Fruit fly (Drosophila melanogaster) whole organism, embryonic: ENCODE data around the gene Dhdds.

Experiments used
- Antp ChIP-seq: fragments of 200-800 bp; sonication (Bioruptor generic); optimal IDR thresholded peaks from 3 replicates; lab custom pipeline; 2016; ENCODE audit warnings: missing biosample characterization, missing genetic modification characterization
- CG10321 ChIP-seq: fragments of 200-800 bp; sonication (Bioruptor generic); IDR thresholded peaks from 2 replicates; pipeline ENCODE4 v1.3.6; 2022; ENCODE audit warnings: missing biosample characterization, missing genetic modification characterization
- CG10462 ChIP-seq: fragments of 200-800 bp; sonication (Bioruptor generic); optimal IDR thresholded peaks from 2 replicates; lab custom pipeline; 2016; ENCODE audit warnings: missing biosample characterization, missing genetic modification characterization
- CG11085 ChIP-seq: fragments of 200-800 bp; sonication (Bioruptor generic); IDR thresholded peaks from 2 replicates; pipeline ENCODE4 v1.3.6; 2022; ENCODE audit warnings: missing biosample characterization, missing genetic modification characterization
- CG11247 ChIP-seq: fragments of 200-800 bp; sonication (Bioruptor generic); IDR thresholded peaks from 2 replicates; pipeline ENCODE4 v1.3.6; 2022; ENCODE audit warnings: missing biosample characterization, missing genetic modification characterization
- CG15696 ChIP-seq: fragments of 200-800 bp; sonication (Bioruptor generic); optimal IDR thresholded peaks from 2 replicates; lab custom pipeline; 2019; ENCODE audit warnings: missing biosample characterization, mild to moderate bottlenecking, missing genetic modification characterization, moderate library complexity
- CG17361 ChIP-seq: fragments of 200-800 bp; sonication (Bioruptor generic); IDR thresholded peaks from 3 replicates; pipeline ENCODE4 v1.3.6; 2022; ENCODE audit warnings: missing biosample characterization, missing genetic modification characterization
- CG1832 ChIP-seq: fragments of 200-800 bp; sonication (Bioruptor generic); optimal IDR thresholded peaks from 2 replicates; lab custom pipeline; 2017; ENCODE audit warnings: missing biosample characterization, mild to moderate bottlenecking, missing genetic modification characterization, inconsistent platforms
- CG4282 ChIP-seq: fragments of 200-800 bp; sonication (Bioruptor generic); optimal IDR thresholded peaks from 2 replicates; lab custom pipeline; 2016; ENCODE audit warnings: missing biosample characterization, missing genetic modification characterization
- CG4360 ChIP-seq: fragments of 200-800 bp; sonication (Bioruptor generic); IDR thresholded peaks from 2 replicates; pipeline ENCODE4 v1.3.6; 2022; ENCODE audit warnings: missing biosample characterization, missing genetic modification characterization
- CG6791 ChIP-seq: fragments of 200-800 bp; sonication (Bioruptor generic); IDR thresholded peaks from 3 replicates; pipeline ENCODE4 v1.3.6; 2022; ENCODE audit warnings: missing biosample characterization, missing genetic modification characterization; ENCODE audit not compliant: partially characterized antibody
- CG6854 ChIP-seq: fragments of 200-800 bp; sonication (Bioruptor generic); optimal IDR thresholded peaks from 3 replicates; lab custom pipeline; 2017; ENCODE audit warnings: missing biosample characterization, mild to moderate bottlenecking, missing genetic modification characterization
- CG7357 ChIP-seq: fragments of 200-800 bp; sonication (Bioruptor generic); IDR thresholded peaks from 3 replicates; pipeline ENCODE4 v1.3.6; 2022; ENCODE audit warnings: missing biosample characterization, missing genetic modification characterization
- CG7556 ChIP-seq: fragments of 200-800 bp; sonication (Bioruptor generic); optimal IDR thresholded peaks from 2 replicates; lab custom pipeline; 2017; ENCODE audit warnings: missing biosample characterization, mild to moderate bottlenecking, missing genetic modification characterization
- CG7963 ChIP-seq: fragments of 200-800 bp; sonication (Bioruptor generic); IDR thresholded peaks from 3 replicates; pipeline ENCODE4 v1.3.6; 2022; ENCODE audit warnings: missing biosample characterization, missing genetic modification characterization; ENCODE audit not compliant: partially characterized antibody
- CG8089 ChIP-seq: fragments of 200-800 bp; sonication (Bioruptor generic); optimal IDR thresholded peaks from 3 replicates; lab custom pipeline; 2016; ENCODE audit warnings: missing biosample characterization, missing genetic modification characterization
- CG8281 ChIP-seq: fragments of 200-800 bp; sonication (Bioruptor generic); optimal IDR thresholded peaks from 2 replicates; lab custom pipeline; 2018; ENCODE audit warnings: missing biosample characterization, mild to moderate bottlenecking, missing genetic modification characterization, moderate library complexity
- CG8388 ChIP-seq: fragments of 200-800 bp; sonication (Bioruptor generic); optimal IDR thresholded peaks from 2 replicates; lab custom pipeline; 2019; ENCODE audit warnings: missing biosample characterization, mild to moderate bottlenecking, missing genetic modification characterization, moderate library complexity
- CG9215 ChIP-seq: fragments of 200-800 bp; sonication (Bioruptor generic); IDR thresholded peaks from 2 replicates; pipeline ENCODE4 v1.3.6; 2022; ENCODE audit warnings: missing biosample characterization, missing genetic modification characterization
- Camta ChIP-seq: fragments of 200-800 bp; sonication (Bioruptor generic); optimal IDR thresholded peaks from 2 replicates; lab custom pipeline; 2016; ENCODE audit warnings: missing biosample characterization, missing genetic modification characterization
- Chrac-16 ChIP-seq: fragments of 200-800 bp; sonication (Bioruptor generic); optimal IDR thresholded peaks from 3 replicates; lab custom pipeline; 2016; ENCODE audit warnings: missing biosample characterization, missing genetic modification characterization
- D19B ChIP-seq: fragments of 200-800 bp; sonication (Bioruptor generic); optimal IDR thresholded peaks from 2 replicates; lab custom pipeline; 2017; ENCODE audit warnings: missing biosample characterization, mild to moderate bottlenecking, missing genetic modification characterization
- Dll ChIP-seq: fragments of 200-800 bp; sonication (Bioruptor generic); IDR thresholded peaks from 4 replicates; pipeline ENCODE4 v1.3.6; 2022; ENCODE audit warnings: missing biosample characterization, missing genetic modification characterization; ENCODE audit not compliant: partially characterized antibody
- H15 ChIP-seq: fragments of 200-800 bp; sonication (Bioruptor generic); IDR thresholded peaks from 3 replicates; pipeline ENCODE4 v1.3.6; 2022; ENCODE audit warnings: missing biosample characterization, missing genetic modification characterization
- Hr3 ChIP-seq: fragments of 200-800 bp; sonication (Bioruptor generic); optimal IDR thresholded peaks from 3 replicates; lab custom pipeline; 2016; ENCODE audit warnings: missing biosample characterization, missing genetic modification characterization
- Hr51 ChIP-seq, 2 experiments: fragments of 200-800 bp; sonication (Bioruptor generic); optimal IDR thresholded peaks; 2 replicates in 1 of 2; 3 replicates in 1 of 2; lab custom pipeline; 2016 to 2018; ENCODE audit warnings: missing biosample characterization in 2 of 2, missing genetic modification characterization in 2 of 2, mild to moderate bottlenecking in 1 of 2, moderate library complexity in 1 of 2
- Max ChIP-seq: fragments of 200-800 bp; sonication (Bioruptor generic); optimal IDR thresholded peaks from 2 replicates; lab custom pipeline; 2016; ENCODE audit warnings: missing biosample characterization, mild to moderate bottlenecking, missing genetic modification characterization
- NC2α ChIP-seq: fragments of 200-800 bp; sonication (Bioruptor generic); optimal IDR thresholded peaks from 2 replicates; lab custom pipeline; 2016; ENCODE audit warnings: missing biosample characterization, missing genetic modification characterization
- Nf-YC ChIP-seq: fragments of 200-800 bp; optimal IDR thresholded peaks from 3 replicates; lab custom pipeline; 2019; ENCODE audit warnings: missing biosample characterization, mild to moderate bottlenecking, missing genetic modification characterization, moderate library complexity
- Oli ChIP-seq: fragments of 200-800 bp; sonication (Bioruptor generic); optimal IDR thresholded peaks from 2 replicates; lab custom pipeline; 2018; ENCODE audit warnings: missing biosample characterization, mild to moderate bottlenecking, missing genetic modification characterization, moderate library complexity
- Xbp1 ChIP-seq: fragments of 200-800 bp; sonication (Bioruptor generic); optimal IDR thresholded peaks from 3 replicates; lab custom pipeline; 2016; ENCODE audit warnings: missing biosample characterization, mild to moderate bottlenecking, missing genetic modification characterization
- ac ChIP-seq: fragments of 200-800 bp; sonication (Bioruptor generic); optimal IDR thresholded peaks from 3 replicates; lab custom pipeline; 2017; ENCODE audit warnings: missing biosample characterization, mild to moderate bottlenecking, missing genetic modification characterization
- fru ChIP-seq: fragments of >200 bp; optimal IDR thresholded peaks from 2 replicates; lab custom pipeline; 2017
- gfzf ChIP-seq: fragments of 200-800 bp; sonication (Bioruptor generic); optimal IDR thresholded peaks from 2 replicates; lab custom pipeline; 2016; ENCODE audit warnings: missing biosample characterization, mild to moderate bottlenecking, missing genetic modification characterization, moderate library complexity
- klu ChIP-seq: fragments of 200-800 bp; sonication (Bioruptor generic); IDR thresholded peaks from 2 replicates; pipeline ENCODE4 v1.3.6; 2022; ENCODE audit warnings: missing biosample characterization, missing genetic modification characterization
- knrl ChIP-seq: fragments of 200-800 bp; sonication (Bioruptor generic); IDR thresholded peaks from 3 replicates; pipeline ENCODE4 v1.3.6; 2022; ENCODE audit warnings: missing biosample characterization, missing genetic modification characterization; ENCODE audit not compliant: partially characterized antibody
- lbe ChIP-seq: fragments of 200-800 bp; sonication (Bioruptor generic); optimal IDR thresholded peaks from 2 replicates; lab custom pipeline; 2016; ENCODE audit warnings: missing biosample characterization, mild to moderate bottlenecking, missing genetic modification characterization
- lmd ChIP-seq: fragments of 200-800 bp; sonication (Bioruptor generic); IDR thresholded peaks from 2 replicates; pipeline ENCODE4 v1.3.6; 2022; ENCODE audit warnings: missing biosample characterization, missing genetic modification characterization
- nerfin-2 ChIP-seq: fragments of 200-800 bp; sonication (Bioruptor generic); IDR thresholded peaks from 2 replicates; pipeline ENCODE4 v1.3.6; 2022; ENCODE audit warnings: missing biosample characterization, missing genetic modification characterization; ENCODE audit not compliant: partially characterized antibody
- pita ChIP-seq: fragments of 200-800 bp; sonication (Bioruptor generic); optimal IDR thresholded peaks from 2 replicates; lab custom pipeline; 2017; ENCODE audit warnings: missing biosample characterization, mild to moderate bottlenecking, missing genetic modification characterization
- pnt ChIP-seq: fragments of 200-800 bp; sonication (Bioruptor generic); optimal IDR thresholded peaks from 3 replicates; lab custom pipeline; 2016; ENCODE audit warnings: missing biosample characterization, missing genetic modification characterization
- repo ChIP-seq: fragments of 200-800 bp; sonication (Bioruptor generic); optimal IDR thresholded peaks from 2 replicates; lab custom pipeline; 2016; ENCODE audit warnings: missing biosample characterization, missing genetic modification characterization
- schlank ChIP-seq: fragments of 200-800 bp; sonication (Bioruptor generic); optimal IDR thresholded peaks from 2 replicates; lab custom pipeline; 2018; ENCODE audit warnings: missing biosample characterization, mild to moderate bottlenecking, missing genetic modification characterization
- so ChIP-seq: fragments of 200-800 bp; sonication (Bioruptor generic); IDR thresholded peaks from 3 replicates; pipeline ENCODE4 v1.3.6; 2022; ENCODE audit warnings: missing biosample characterization, missing genetic modification characterization
- sqz ChIP-seq: fragments of 200-800 bp; sonication (Bioruptor generic); optimal IDR thresholded peaks from 3 replicates; lab custom pipeline; 2018; ENCODE audit warnings: missing biosample characterization, mild to moderate bottlenecking, missing genetic modification characterization
- tll ChIP-seq, 2 experiments: fragments of 200-800 bp in 1 of 2; fragments of >200 bp in 1 of 2; sonication (Bioruptor generic) in 1 of 2; optimal IDR thresholded peaks; 2 replicates each; lab custom pipeline; 2017 to 2019; ENCODE audit warnings: missing biosample characterization in 2 of 2, missing genetic modification characterization in 2 of 2, mild to moderate bottlenecking in 1 of 2, moderate library complexity in 1 of 2
- ttk ChIP-seq: fragments of 200-800 bp; sonication (Bioruptor generic); IDR thresholded peaks from 2 replicates; pipeline ENCODE4 v2.1.2; 2022; ENCODE audit warnings: missing biosample characterization, missing genetic modification characterization
- tx ChIP-seq: fragments of 200-800 bp; sonication (Bioruptor generic); optimal IDR thresholded peaks from 2 replicates; lab custom pipeline; 2016; ENCODE audit warnings: missing biosample characterization, missing genetic modification characterization

The Dhdds gene

dm6 chrX:7908239-7909068 lies 24.7 kb downstream of the Dhdds start, which contains the start of the genes dpr14 and spidey (continued):
- peak; percentile 52; the same call in 2 of the 3 replicates for TF ChIP-seq CG6791 (GFP tag; lab: Robert Waterston, UW)
- TF ChIP-seq repo, result peak; percentile 74
- TF ChIP-seq sqz (GFP tag; lab: Kevin White, UChicago), result peak; percentile 81
- TF ChIP-seq Dll (GFP tag; lab: Robert Waterston, UW), result peak; percentile 49; the same call in 3 of the 4 replicates
- peak; percentile 11 for TF ChIP-seq gfzf
- peak; percentile 87 for TF ChIP-seq Hr3 (GFP tag; lab: Kevin White, UChicago)
- no peak for TF ChIP-seq CG1832 (GFP tag; lab: Kevin White, UChicago)
- TF ChIP-seq CG4282 (GFP tag; lab: Kevin White, UChicago), result peak; percentile 73
- no peak for TF ChIP-seq fru
- peak; percentile 86 for TF ChIP-seq Nf-YC (tag; lab: Kevin White, UChicago)
- peak; percentile 100 for TF ChIP-seq CG8388 (GFP tag; lab: Kevin White, UChicago)
- TF ChIP-seq CG17361, result peak; percentile 86
- peak; percentile 91 for TF ChIP-seq lmd (GFP tag; lab: Robert Waterston, UW)
- TF ChIP-seq Max (GFP tag; lab: Kevin White, UChicago), result peak; percentile 84
- 0 out of 2 replicates have a peak, but pooled peaks have one; percentile 23 for TF ChIP-seq nerfin-2
- TF ChIP-seq pnt (GFP tag; lab: Kevin White, UChicago), result peak; percentile 73
- peak; percentile 61 for TF ChIP-seq CG8281 (tag; lab: Kevin White, UChicago)
- peak; percentile 80 to 91 for TF ChIP-seq Hr51 (GFP tag; optimal IDR thresholded peaks at IDR 0.05; lab: Kevin White, UChicago)
- peak; percentile 86 for TF ChIP-seq CG9215 (GFP tag; lab: Robert Waterston, UW)
- TF ChIP-seq Camta (GFP tag; lab: Kevin White, UChicago), result peak; percentile 83
- peak; percentile 90 for TF ChIP-seq Xbp1 (GFP tag; lab: Kevin White, UChicago)
- TF ChIP-seq CG11247 (GFP tag; lab: Robert Waterston, UW), result peak; percentile 86
- peak; percentile 87 for TF ChIP-seq CG6854 (GFP tag; lab: Kevin White, UChicago)
- TF ChIP-seq CG4360, result peak; percentile 42
- peak; percentile 90 for TF ChIP-seq ttk
- TF ChIP-seq Oli (tag; lab: Kevin White, UChicago), result peak; percentile 92
- TF ChIP-seq CG7556 (GFP tag; lab: Kevin White, UChicago), result peak; percentile 90
- peak; percentile 81 for TF ChIP-seq Chrac-16
- peak; percentile 89 for TF ChIP-seq so
- no peak for TF ChIP-seq knrl (GFP tag; lab: Robert Waterston, UW)
- peak; percentile 85 for TF ChIP-seq CG11085 (GFP tag; lab: Robert Waterston, UW)
- peak; percentile 86 for TF ChIP-seq tx
- peak; percentile 87 for TF ChIP-seq schlank (tag; lab: Kevin White, UChicago)
- TF ChIP-seq H15 (GFP tag; lab: Robert Waterston, UW), result peak; percentile 79; the same call in 2 of the 3 replicates
- peak; percentile 75 for TF ChIP-seq CG8089 (GFP tag; lab: Kevin White, UChicago)
- no peak; the same call in 1 of the 2 replicates for TF ChIP-seq CG10321 (GFP tag; lab: Robert Waterston, UW)
- 0 out of 3 replicates have a peak, but pooled peaks have one; percentile 8 for TF ChIP-seq CG7963 (GFP tag; lab: Robert Waterston, UW)
- peak; percentile 59 for TF ChIP-seq ac (GFP tag; lab: Kevin White, UChicago)
- TF ChIP-seq tll (GFP tag; optimal IDR thresholded peaks at IDR 0.05; lab: Kevin White, UChicago), result no peak
- peak; percentile 68 for TF ChIP-seq CG15696 (tag; lab: Kevin White, UChicago)
- TF ChIP-seq CG10462 (GFP tag; lab: Kevin White, UChicago), result peak; percentile 62
- peak; percentile 77 for TF ChIP-seq klu (GFP tag; lab: Robert Waterston, UW)
- TF ChIP-seq D19B (GFP tag; lab: Kevin White, UChicago), result peak; percentile 80
- TF ChIP-seq CG7357 (GFP tag; lab: Robert Waterston, UW), result peak; percentile 79
- no peak for TF ChIP-seq pita
- peak; percentile 79 for TF ChIP-seq NC2α (GFP tag; lab: Kevin White, UChicago)
- peak; percentile 71 for TF ChIP-seq lbe (GFP tag; lab: Kevin White, UChicago)
- TF ChIP-seq Antp, result peak; percentile 82
